Fruit fly (Drosophila melanogaster): ENCODE results near the gene Pak3.

Pak3 gene

DNA sequence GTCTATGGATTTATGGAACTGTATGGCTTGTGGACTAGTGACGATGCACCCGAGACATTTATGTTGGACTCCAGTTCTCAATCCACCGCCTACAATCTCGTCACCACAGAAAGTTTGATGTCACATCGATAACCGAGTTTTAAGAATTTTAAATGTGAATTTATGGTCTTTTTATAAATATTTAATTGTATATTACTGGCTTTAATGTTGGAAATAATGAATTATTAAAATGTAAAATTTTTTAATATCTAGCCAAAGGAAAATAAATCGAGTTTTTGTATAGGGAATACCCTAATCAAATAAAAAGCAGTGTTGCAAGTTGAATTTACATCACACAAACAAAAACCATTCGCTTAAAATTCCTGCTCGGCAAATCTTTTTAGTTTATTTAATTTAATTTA lies 21.0 kb downstream of the Pak3 start, which contains the start of gene Fntb:
TSS of gene Fntb (plus strand) at position 334 of the 401 bp plus-strand sequence.
- peak; percentile 85 for TF ChIP-seq noc (tag; optimal IDR thresholded peaks at IDR 0.05)

DNA sequence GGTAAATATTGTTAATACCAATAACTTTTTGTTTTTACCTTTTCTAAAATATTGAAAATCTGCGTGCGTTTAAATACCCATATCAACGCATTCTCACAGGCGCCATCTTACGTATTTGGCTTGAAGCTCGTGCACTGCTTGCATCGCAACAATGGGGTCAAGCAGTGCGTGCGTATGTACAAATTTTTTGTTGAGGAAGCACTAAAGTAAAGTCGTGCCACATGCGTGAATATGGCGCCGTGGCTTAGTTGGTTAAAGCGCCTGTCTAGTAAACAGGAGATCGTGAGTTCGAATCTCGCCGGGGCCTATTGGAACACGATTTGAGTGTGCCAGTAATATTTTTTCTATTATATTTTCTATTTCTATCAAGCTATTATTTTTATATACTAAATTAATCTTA lies 21.9 kb downstream of the Pak3 start:
- no peak for TF ChIP-seq noc (tag; optimal IDR thresholded peaks at IDR 0.05)

DNA sequence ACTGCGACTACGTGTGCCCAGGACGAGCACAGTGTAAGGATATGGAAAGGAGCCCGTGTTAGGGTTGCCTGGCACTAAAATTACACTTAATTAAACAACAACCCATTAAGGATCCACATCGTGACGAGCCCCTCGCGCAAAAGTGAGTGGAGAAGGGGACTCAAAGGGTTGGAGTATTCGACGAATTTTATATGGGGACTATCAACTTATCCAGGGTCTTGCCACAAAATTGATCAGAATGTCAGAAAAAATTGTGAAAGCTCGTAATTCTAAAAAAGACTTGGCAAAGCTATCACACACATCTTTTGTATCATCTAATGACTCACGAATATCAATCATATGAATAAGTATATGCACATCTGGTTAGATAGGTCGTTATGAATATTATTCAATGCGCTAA lies 23.2 kb downstream of the Pak3 start, which contains the start of gene CG31279:
TSS of gene CG31279 (plus strand) at position 301 of the 400 bp plus-strand sequence.
- no peak for TF ChIP-seq noc (tag; optimal IDR thresholded peaks at IDR 0.05)

DNA sequence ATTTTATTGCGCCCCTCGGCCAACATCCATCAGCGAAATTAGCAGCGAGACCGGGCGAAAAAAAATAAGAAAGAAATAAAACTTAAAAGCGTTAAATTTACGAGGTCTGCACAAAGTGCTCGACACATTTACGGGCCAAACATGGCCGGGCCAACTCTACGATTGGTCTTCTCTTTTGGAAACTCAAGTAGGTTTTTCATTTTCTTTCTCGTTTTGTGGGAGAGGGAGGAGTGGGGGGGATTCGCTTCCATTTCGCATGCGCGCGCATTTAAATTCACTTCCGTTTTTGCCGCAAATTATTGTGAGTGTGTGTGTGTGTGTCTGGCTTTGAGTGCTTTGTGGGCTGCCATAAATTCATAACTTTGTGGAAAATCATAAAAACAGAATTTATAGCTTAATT lies 26.1 kb downstream of the Pak3 start:
- no peak for TF ChIP-seq noc (tag; optimal IDR thresholded peaks at IDR 0.05)

DNA sequence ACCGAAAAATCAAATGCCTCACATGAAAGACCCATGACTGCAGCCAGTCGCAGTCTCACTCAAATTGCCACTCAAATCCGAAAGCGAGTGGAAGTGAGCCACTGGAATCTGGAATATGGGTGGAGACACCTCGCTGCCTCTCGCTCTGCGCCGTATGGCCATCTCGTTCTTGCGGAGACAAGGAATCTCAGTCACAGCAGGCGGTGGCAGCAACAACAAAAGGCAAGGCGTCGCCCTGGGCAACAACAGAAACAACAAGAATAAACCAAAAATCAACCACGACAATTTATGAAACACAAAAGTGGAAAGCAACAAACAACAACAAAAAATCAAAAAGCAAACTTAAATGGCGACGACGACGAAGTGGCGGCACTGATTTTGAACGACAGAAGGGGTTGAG lies 30.3 kb downstream of the Pak3 start:
- TF ChIP-seq noc (tag; optimal IDR thresholded peaks at IDR 0.05): no peak

DNA sequence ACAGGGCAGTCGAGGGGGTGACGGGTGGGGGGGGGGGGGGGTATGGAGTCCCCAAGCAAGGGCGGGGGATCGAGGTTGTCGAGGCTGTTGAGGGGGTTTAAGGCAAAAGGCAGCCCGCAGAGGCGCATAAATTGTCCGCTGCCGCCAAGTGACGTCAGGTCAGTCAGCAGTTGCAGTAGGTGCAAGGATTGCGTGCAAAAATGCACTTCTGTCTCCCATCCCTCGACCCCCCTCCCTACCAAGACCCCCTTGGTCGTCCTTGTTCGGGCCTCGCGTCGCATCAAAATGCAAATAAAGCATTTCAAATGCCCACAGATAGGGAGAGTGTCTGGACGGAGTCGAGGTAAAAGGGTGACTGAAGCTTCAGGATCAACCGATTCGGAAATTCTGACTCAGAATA lies 37.1 kb downstream of the Pak3 start:
- no peak for TF ChIP-seq noc (tag; optimal IDR thresholded peaks at IDR 0.05)

DNA sequence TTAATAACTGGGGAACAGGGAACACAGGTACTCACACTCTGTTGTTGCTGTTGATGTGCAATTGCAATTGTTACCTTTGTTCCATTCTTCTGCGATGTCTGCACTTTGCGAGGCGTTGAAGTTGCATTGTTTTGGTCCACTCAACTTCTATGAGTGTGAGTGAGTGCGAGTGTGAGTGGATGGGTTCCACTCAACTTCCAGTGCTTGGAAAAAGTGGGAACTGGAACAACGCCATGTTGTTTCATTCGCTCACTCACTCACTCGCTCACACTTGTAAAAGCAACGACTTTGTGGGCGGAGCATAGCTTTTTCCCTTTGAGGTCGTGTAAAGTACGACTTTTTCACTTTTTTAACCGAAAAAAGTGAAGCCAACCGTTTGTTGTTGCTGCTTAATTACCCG lies 39.9 kb downstream of the Pak3 start:
- TF ChIP-seq noc (tag; optimal IDR thresholded peaks at IDR 0.05): no peak

DNA sequence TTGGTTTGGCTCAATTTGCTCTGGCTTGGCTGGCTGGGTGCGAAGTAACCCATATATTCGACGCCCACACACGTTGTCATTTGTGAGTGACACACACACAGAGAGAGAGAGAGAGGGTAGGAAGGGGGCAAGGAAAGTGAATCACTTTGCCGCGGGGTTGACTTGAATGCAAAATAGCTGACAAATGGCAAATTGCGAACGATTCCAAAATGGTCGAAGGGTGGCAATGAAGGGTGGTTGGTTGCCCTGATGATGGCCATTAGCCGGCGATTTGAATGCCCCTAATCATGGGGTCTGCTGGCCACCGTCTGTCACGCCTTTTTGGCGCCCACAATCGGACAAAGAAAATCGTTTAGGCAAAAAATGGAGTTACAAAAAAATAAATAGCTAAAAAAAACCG lies 42.9 kb downstream of the Pak3 start:
- TF ChIP-seq noc (tag; optimal IDR thresholded peaks at IDR 0.05): no peak

DNA sequence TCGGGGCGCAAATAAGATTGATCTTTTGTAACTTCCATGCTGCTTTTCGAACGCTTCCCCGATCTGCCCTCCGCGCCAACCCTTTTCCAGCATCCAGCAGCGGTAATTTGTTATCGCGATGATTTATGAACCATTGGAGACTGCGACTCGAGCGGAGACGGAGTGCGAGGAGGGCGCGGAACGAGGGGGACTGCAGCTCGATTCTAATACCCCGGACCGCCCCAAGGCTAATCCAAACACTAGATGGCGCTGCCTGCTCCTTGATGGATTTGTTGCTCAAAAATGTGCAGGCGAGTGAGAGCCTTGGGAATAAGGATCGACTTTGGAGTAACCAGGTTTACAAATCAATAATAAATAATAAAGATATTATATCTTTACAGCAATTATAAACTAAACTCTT lies 45.2 kb downstream of the Pak3 start:
- no peak for TF ChIP-seq noc (tag; optimal IDR thresholded peaks at IDR 0.05)

DNA sequence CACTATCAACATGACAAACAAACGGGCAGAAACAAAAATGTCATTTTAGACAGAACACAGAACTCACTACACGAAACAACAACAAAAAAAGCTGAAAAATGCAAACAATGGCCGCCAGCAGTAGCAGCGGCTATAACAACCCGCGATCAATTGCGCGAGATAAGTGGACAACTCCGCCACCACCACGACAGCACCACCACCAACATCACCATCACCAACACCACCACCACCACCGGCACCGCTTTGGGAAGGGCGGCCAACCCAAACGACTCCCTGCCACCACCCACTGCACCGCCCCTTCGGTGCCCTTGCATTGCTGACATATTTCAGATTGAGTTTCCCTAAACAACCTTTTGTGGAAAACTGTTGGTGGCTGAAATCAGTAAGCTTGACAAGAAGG lies 47.0 kb downstream of the Pak3 start:
- TF ChIP-seq noc (tag; optimal IDR thresholded peaks at IDR 0.05): no peak

DNA sequence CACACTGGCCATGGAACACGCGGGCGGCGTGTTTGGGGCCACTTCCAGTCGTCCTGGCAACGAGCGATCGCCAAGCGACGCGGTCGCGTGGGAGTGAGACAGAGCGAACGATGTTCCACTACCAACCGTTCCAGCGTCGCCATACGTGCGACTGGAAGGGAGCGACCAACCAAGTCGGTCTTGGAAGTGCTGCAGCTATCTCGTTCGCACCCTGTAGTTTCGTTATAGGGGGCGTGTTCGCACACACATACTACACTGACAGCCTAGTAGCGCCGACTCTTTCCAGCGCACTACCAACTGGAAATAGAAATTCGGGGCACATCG lies 49.9 kb downstream of the Pak3 start:
- no peak for TF ChIP-seq noc (tag; optimal IDR thresholded peaks at IDR 0.05)

DNA sequence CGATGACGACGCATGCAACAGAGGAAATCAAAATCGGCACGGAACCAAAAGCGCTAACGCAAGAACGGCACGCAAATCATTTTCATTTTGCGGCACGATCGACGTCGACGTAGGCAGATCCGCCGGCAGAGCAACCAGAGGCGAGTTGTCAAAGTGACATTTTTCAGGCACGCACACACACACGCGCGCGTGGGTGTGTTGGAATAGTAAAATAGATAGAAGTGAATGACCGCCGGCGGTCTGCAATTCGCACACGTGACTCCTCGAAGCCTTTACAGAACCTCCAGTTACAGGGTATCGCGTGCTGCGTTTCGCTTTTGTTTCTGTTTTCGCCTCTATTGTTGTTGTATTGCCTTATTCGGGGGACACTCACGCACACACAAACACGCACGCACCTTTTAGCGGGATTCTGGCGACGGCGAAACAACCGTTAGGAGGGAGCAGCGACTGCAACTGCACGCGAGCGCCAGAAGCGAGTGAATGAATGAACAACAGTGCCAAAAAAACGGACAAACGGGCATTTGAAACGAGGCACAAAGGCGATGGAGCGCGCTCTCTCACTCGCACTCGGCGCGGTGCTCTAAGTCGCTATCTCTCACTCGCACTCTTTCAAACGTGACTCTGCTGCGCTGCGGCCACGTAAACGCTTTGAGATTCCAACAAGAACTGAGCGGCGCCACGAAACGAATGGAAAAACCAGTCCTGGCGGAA lies 50.4 kb downstream of the Pak3 start, which contains the start of gene ss:
TSS of gene ss (minus strand) at position 668 of the 711 bp plus-strand sequence.
- no peak for TF ChIP-seq noc (tag; optimal IDR thresholded peaks at IDR 0.05)

DNA sequence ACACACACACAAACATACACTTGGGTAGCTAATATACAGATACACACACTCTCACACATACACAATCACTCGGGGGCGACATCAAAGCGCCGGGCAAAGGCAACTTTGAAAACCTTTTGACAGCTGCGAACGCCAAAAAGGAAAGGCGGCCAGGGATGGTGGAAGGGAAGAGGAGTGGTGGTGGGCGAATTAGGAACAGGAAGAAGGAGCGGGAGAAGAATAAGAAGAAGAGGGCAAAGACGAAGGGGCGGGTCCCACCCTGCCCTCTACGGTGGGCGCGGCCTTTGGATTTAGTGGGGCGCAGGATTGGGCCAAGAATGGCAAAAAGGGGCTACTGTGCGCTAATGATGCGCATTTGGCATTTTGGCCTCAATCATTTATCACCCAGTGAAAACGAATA lies 57.1 kb downstream of the Pak3 start:
- no peak for TF ChIP-seq noc (tag; optimal IDR thresholded peaks at IDR 0.05)

DNA sequence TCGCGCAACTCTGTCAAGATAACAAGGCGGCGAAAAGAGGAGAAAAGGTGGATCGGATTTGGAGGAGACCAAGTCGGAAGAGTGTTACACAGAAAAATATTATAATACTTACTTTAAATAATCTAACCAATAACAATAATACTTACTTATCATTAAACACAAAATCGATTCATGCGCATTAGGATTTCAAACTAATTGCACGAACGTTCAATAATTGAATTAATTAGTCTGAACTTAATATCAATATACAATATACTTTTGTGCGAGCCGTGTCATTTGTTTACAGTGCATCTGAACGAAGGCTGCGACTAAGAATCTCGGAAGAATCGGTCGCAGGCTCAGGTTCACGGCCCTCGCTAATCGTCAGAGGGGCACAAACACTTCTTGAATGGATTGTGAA lies 58.2 kb downstream of the Pak3 start:
- no peak for TF ChIP-seq noc (tag; optimal IDR thresholded peaks at IDR 0.05)

Measured in whole organism, larva.